Fruit fly (Drosophila melanogaster) whole organism, embryonic: ENCODE data around the gene CG14395.
A peak's percentile ranks its signal among the peaks of the same experiment; 100 is the strongest.

Experiments used
- Abd-B ChIP-seq: fragments of 200-800 bp; sonication (Bioruptor generic); optimal IDR thresholded peaks from 2 replicates; lab custom pipeline; 2018; ENCODE audit warnings: missing biosample characterization, mild to moderate bottlenecking, missing genetic modification characterization, moderate library complexity
- Bgb ChIP-seq: fragments of 200-800 bp; sonication (Bioruptor generic); IDR thresholded peaks from 2 replicates; pipeline ENCODE4 v1.3.6; 2022; ENCODE audit warnings: missing biosample characterization, missing genetic modification characterization; ENCODE audit not compliant: partially characterized antibody
- CG11504 ChIP-seq: fragments of 200-800 bp; sonication (Bioruptor generic); optimal IDR thresholded peaks from 3 replicates; lab custom pipeline; 2019; ENCODE audit warnings: missing biosample characterization, mild to moderate bottlenecking, missing genetic modification characterization, moderate library complexity
- CG12071 ChIP-seq: fragments of 200-800 bp; sonication (Bioruptor generic); optimal IDR thresholded peaks from 3 replicates; lab custom pipeline; 2018; ENCODE audit warnings: missing biosample characterization, mild to moderate bottlenecking, missing genetic modification characterization
- CG12236 ChIP-seq: fragments of 200-800 bp; sonication (Bioruptor generic); optimal IDR thresholded peaks from 2 replicates; lab custom pipeline; 2016; ENCODE audit warnings: missing biosample characterization, missing genetic modification characterization
- CG13287 ChIP-seq: fragments of 200-800 bp; sonication (Bioruptor generic); IDR thresholded peaks from 2 replicates; pipeline ENCODE4 v1.3.6; 2022; ENCODE audit warnings: missing biosample characterization, missing genetic modification characterization; ENCODE audit not compliant: partially characterized antibody
- CG13296 ChIP-seq: fragments of 200-800 bp; sonication (Bioruptor generic); optimal IDR thresholded peaks from 3 replicates; lab custom pipeline; 2018; ENCODE audit warnings: missing biosample characterization, mild to moderate bottlenecking, missing genetic modification characterization
- CG14710 ChIP-seq: fragments of 200-800 bp; sonication (Bioruptor generic); optimal IDR thresholded peaks from 3 replicates; lab custom pipeline; 2019; ENCODE audit warnings: missing biosample characterization, mild to moderate bottlenecking, missing genetic modification characterization, moderate library complexity
- CG14860 ChIP-seq: fragments of 200-800 bp; sonication (Bioruptor generic); IDR thresholded peaks from 3 replicates; pipeline ENCODE4 v1.3.6; 2022; ENCODE audit warnings: missing biosample characterization, missing genetic modification characterization; ENCODE audit not compliant: partially characterized antibody
- CG1647 ChIP-seq: fragments of 200-800 bp; sonication (Bioruptor generic); optimal IDR thresholded peaks from 3 replicates; lab custom pipeline; 2016; ENCODE audit warnings: missing biosample characterization, missing genetic modification characterization
- CG16813 ChIP-seq: fragments of 200-800 bp; sonication (Bioruptor generic); IDR thresholded peaks from 3 replicates; pipeline ENCODE4 v1.3.6; 2022; ENCODE audit warnings: missing biosample characterization, missing genetic modification characterization; ENCODE audit not compliant: partially characterized antibody
- CG17328 ChIP-seq: fragments of 200-800 bp; sonication (Bioruptor generic); IDR thresholded peaks from 2 replicates; pipeline ENCODE4 v1.3.6; 2022; ENCODE audit warnings: missing biosample characterization, missing genetic modification characterization
- CG17361 ChIP-seq: fragments of 200-800 bp; sonication (Bioruptor generic); IDR thresholded peaks from 3 replicates; pipeline ENCODE4 v1.3.6; 2022; ENCODE audit warnings: missing biosample characterization, missing genetic modification characterization
- CG2199 ChIP-seq: fragments of 200-800 bp; sonication (Bioruptor generic); IDR thresholded peaks from 3 replicates; pipeline ENCODE4 v1.3.6; 2022; ENCODE audit warnings: missing biosample characterization, missing genetic modification characterization
- CG31365 ChIP-seq: fragments of 200-800 bp; sonication (Bioruptor generic); optimal IDR thresholded peaks from 2 replicates; lab custom pipeline; 2018; ENCODE audit warnings: missing biosample characterization, mild to moderate bottlenecking, missing genetic modification characterization
- CG42726 ChIP-seq: fragments of 200-800 bp; sonication (Bioruptor generic); IDR thresholded peaks from 2 replicates; pipeline ENCODE4 v1.3.6; 2022; ENCODE audit warnings: missing biosample characterization, missing genetic modification characterization; ENCODE audit not compliant: partially characterized antibody
- CG6791 ChIP-seq: fragments of 200-800 bp; sonication (Bioruptor generic); IDR thresholded peaks from 3 replicates; pipeline ENCODE4 v1.3.6; 2022; ENCODE audit warnings: missing biosample characterization, missing genetic modification characterization; ENCODE audit not compliant: partially characterized antibody
- CG7839 ChIP-seq: fragments of 200-800 bp; sonication (Bioruptor generic); optimal IDR thresholded peaks from 3 replicates; lab custom pipeline; 2018; ENCODE audit warnings: missing biosample characterization, mild to moderate bottlenecking, missing genetic modification characterization, moderate library complexity
- CG8290 ChIP-seq, 3 experiments: fragments of 200-800 bp; sonication (Bioruptor generic); optimal IDR thresholded peaks; 2 replicates each; lab custom pipeline; 2016 to 2019; ENCODE audit warnings: missing biosample characterization in 3 of 3, missing genetic modification characterization in 3 of 3, mild to moderate bottlenecking in 2 of 3, moderate library complexity in 1 of 3
- CG8478 ChIP-seq: fragments of >200 bp; optimal IDR thresholded peaks from 2 replicates; lab custom pipeline; 2018
- CTCF ChIP-seq: fragments of 200-800 bp; sonication (Bioruptor generic); optimal IDR thresholded peaks from 2 replicates; lab custom pipeline; 2017; ENCODE audit warnings: missing biosample characterization, mild to moderate bottlenecking, missing genetic modification characterization, moderate library complexity
- D19A ChIP-seq: fragments of 200-800 bp; optimal IDR thresholded peaks from 3 replicates; lab custom pipeline; 2019; ENCODE audit warnings: missing biosample characterization, mild to moderate bottlenecking, missing genetic modification characterization, moderate library complexity
- Dfd ChIP-seq, 2 experiments: fragments of >200 bp; optimal IDR thresholded peaks; 2 replicates each; lab custom pipeline; 2017; ENCODE audit warnings: missing biosample characterization in 2 of 2, missing genetic modification characterization in 2 of 2
- Eip74EF ChIP-seq, 2 experiments: fragments of 200-800 bp in 1 of 2; fragments of >200 bp in 1 of 2; sonication (Bioruptor generic) in 1 of 2; optimal IDR thresholded peaks; 2 replicates each; lab custom pipeline; 2017 to 2019; ENCODE audit warnings: missing biosample characterization in 2 of 2, missing genetic modification characterization in 2 of 2, mild to moderate bottlenecking in 1 of 2, moderate library complexity in 1 of 2
- Ets65A ChIP-seq: fragments of 200-800 bp; sonication (Bioruptor generic); peaks from one replicate; lab custom pipeline; 2016; ENCODE audit warnings: missing biosample characterization, missing genetic modification characterization
- Med ChIP-seq: fragments of 200-800 bp; sonication (Bioruptor generic); peaks from one replicate; lab custom pipeline; 2016; ENCODE audit warnings: missing biosample characterization, missing genetic modification characterization, mild to moderate bottlenecking, inconsistent platforms, moderate library complexity
- Mrtf ChIP-seq: fragments of 200-800 bp; sonication (Bioruptor generic); IDR thresholded peaks from 3 replicates; pipeline ENCODE4 v1.3.6; 2022; ENCODE audit warnings: missing biosample characterization, missing genetic modification characterization
- Opbp ChIP-seq: fragments of 200-800 bp; sonication (Bioruptor generic); IDR thresholded peaks from 3 replicates; pipeline ENCODE4 v1.3.6; 2022; ENCODE audit warnings: missing biosample characterization, missing genetic modification characterization; ENCODE audit not compliant: partially characterized antibody
- TFAM ChIP-seq: fragments of 200-800 bp; sonication (Bioruptor generic); optimal IDR thresholded peaks from 2 replicates; lab custom pipeline; 2017; ENCODE audit warnings: missing biosample characterization, missing genetic modification characterization, inconsistent platforms
- amos ChIP-seq: fragments of 200-800 bp; sonication (Bioruptor generic); IDR thresholded peaks from 2 replicates; pipeline ENCODE4 v1.3.6; 2022; ENCODE audit warnings: missing biosample characterization, missing genetic modification characterization; ENCODE audit not compliant: partially characterized antibody
- aop ChIP-seq: fragments of 200-800 bp; sonication (Bioruptor generic); IDR thresholded peaks from 2 replicates; pipeline ENCODE4 v1.3.6; 2022; ENCODE audit warnings: missing biosample characterization, missing genetic modification characterization
- br ChIP-seq: fragments of >200 bp; optimal IDR thresholded peaks from 2 replicates; lab custom pipeline; 2017
- ems ChIP-seq: fragments of 200-800 bp; sonication (Bioruptor generic); optimal IDR thresholded peaks from 3 replicates; lab custom pipeline; 2016; ENCODE audit warnings: missing biosample characterization, missing genetic modification characterization
- hkb ChIP-seq, 2 experiments: fragments of 200-800 bp in 1 of 2; fragments of >200 bp in 1 of 2; sonication (Bioruptor generic) in 1 of 2; IDR thresholded peaks in 1 of 2; optimal IDR thresholded peaks in 1 of 2; 2 replicates each; pipeline versions ENCODE4 v1.3.6 to Lab custom; 2017 to 2022; ENCODE audit warnings: missing biosample characterization in 1 of 2, missing genetic modification characterization in 1 of 2
- jigr1 ChIP-seq: fragments of 200-800 bp; sonication (Bioruptor generic); IDR thresholded peaks from 3 replicates; pipeline ENCODE4 v1.3.6; 2022; ENCODE audit warnings: missing biosample characterization, missing genetic modification characterization
- knrl ChIP-seq: fragments of 200-800 bp; sonication (Bioruptor generic); IDR thresholded peaks from 3 replicates; pipeline ENCODE4 v1.3.6; 2022; ENCODE audit warnings: missing biosample characterization, missing genetic modification characterization; ENCODE audit not compliant: partially characterized antibody
- odd ChIP-seq: fragments of 200-800 bp; sonication (Bioruptor generic); optimal IDR thresholded peaks from 2 replicates; lab custom pipeline; 2017; ENCODE audit warnings: missing biosample characterization, mild to moderate bottlenecking, missing genetic modification characterization
- phol ChIP-seq: fragments of 200-800 bp; sonication (Bioruptor generic); optimal IDR thresholded peaks from 3 replicates; lab custom pipeline; 2018; ENCODE audit warnings: missing biosample characterization, mild to moderate bottlenecking, missing genetic modification characterization, moderate library complexity
- pita ChIP-seq: fragments of 200-800 bp; sonication (Bioruptor generic); optimal IDR thresholded peaks from 2 replicates; lab custom pipeline; 2017; ENCODE audit warnings: missing biosample characterization, mild to moderate bottlenecking, missing genetic modification characterization
- rib ChIP-seq: fragments of 200-800 bp; sonication (Bioruptor generic); IDR thresholded peaks from 2 replicates; pipeline ENCODE4 v1.3.6; 2022; ENCODE audit warnings: missing biosample characterization, missing genetic modification characterization
- sens ChIP-seq: fragments of 200-800 bp; sonication (Bioruptor generic); peaks from one replicate; lab custom pipeline; 2016; ENCODE audit warnings: missing biosample characterization, missing genetic modification characterization
- stwl ChIP-seq: fragments of 200-800 bp; sonication (Bioruptor generic); optimal IDR thresholded peaks from 3 replicates; lab custom pipeline; 2018; ENCODE audit warnings: missing biosample characterization, mild to moderate bottlenecking, missing genetic modification characterization, moderate library complexity
- tll ChIP-seq, 2 experiments: fragments of 200-800 bp in 1 of 2; fragments of >200 bp in 1 of 2; sonication (Bioruptor generic) in 1 of 2; optimal IDR thresholded peaks; 2 replicates each; lab custom pipeline; 2017 to 2019; ENCODE audit warnings: missing biosample characterization in 2 of 2, missing genetic modification characterization in 2 of 2, mild to moderate bottlenecking in 1 of 2, moderate library complexity in 1 of 2
- trem ChIP-seq: fragments of 200-800 bp; optimal IDR thresholded peaks from 3 replicates; lab custom pipeline; 2019; ENCODE audit warnings: missing biosample characterization, mild to moderate bottlenecking, missing genetic modification characterization, moderate library complexity
- wor ChIP-seq: fragments of 200-800 bp; sonication (Bioruptor generic); IDR thresholded peaks from 2 replicates; pipeline ENCODE4 v1.3.6; 2022; ENCODE audit warnings: missing biosample characterization, missing genetic modification characterization
- z ChIP-seq: fragments of 200-800 bp; sonication (Bioruptor generic); IDR thresholded peaks from 3 replicates; pipeline ENCODE4 v1.3.6; 2022; ENCODE audit warnings: missing biosample characterization, missing genetic modification characterization
- zen ChIP-seq: fragments of 200-800 bp; sonication (Bioruptor generic); optimal IDR thresholded peaks from 3 replicates; lab custom pipeline; 2018; ENCODE audit warnings: missing biosample characterization, mild to moderate bottlenecking, missing genetic modification characterization, moderate library complexity

Gene CG14395

DNA sequence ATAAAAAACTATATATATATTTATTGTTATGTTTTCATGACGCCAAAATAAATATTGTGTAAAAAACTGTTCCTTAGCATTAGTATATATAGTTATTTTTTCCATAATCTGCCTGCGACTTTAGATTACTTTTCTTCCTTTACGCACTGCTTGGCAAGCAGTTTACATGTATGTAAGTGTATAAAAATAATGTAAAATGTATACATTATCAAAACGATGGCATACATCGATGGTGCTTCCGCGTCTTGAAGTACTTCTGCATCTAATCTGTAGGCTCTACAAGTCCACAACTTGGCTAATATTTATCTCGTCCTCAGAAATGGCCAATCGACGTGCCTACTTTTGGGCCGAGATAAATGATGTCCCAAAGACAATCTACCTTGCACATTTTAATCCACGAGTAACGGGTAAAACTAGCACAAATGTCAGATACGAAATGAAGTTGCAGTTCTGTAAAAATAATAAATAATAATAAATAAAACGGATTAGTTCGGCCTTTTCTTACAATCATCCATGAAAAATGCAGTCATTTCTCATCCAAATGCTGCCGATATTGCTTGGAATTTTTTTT is 24.6 kb upstream of the CG14395 start, which contains the start of gene CG11608:
Gene CG11608, plus strand, starts transcription at position 521 of the 571 bp plus-strand sequence.
- TF ChIP-seq CTCF (GFP tag; lab: Kevin White, UChicago) (peak; percentile 79), knrl (GFP tag; lab: Robert Waterston, UW) (peak; percentile 69), odd (GFP tag; lab: Kevin White, UChicago) (no peak), wor (GFP tag; lab: Robert Waterston, UW) (no peak), CG6791 (GFP tag; lab: Robert Waterston, UW) (peak; percentile 71), Mrtf (GFP tag; lab: Robert Waterston, UW) (no peak), stwl (tag; lab: Kevin White, UChicago) (peak; percentile 41), jigr1 (GFP tag; lab: Robert Waterston, UW) (no peak), CG2199 (GFP tag; lab: Robert Waterston, UW) (peak; percentile 92), Med (GFP tag; lab: Kevin White, UChicago) (peak; percentile 19), CG1647 (GFP tag; lab: Kevin White, UChicago) (no peak), CG16813 (peak; percentile 34; the same call in 1 of the 3 replicates), zen (tag; lab: Kevin White, UChicago) (peak; percentile 43), CG14710 (tag; lab: Kevin White, UChicago) (peak; percentile 15), Dfd (GFP tag; optimal IDR thresholded peaks at IDR 0.05; lab: Kevin White, UChicago) (peak in 1 of 2 experiments; percentile 27), CG42726 (GFP tag; lab: Robert Waterston, UW) (0 out of 2 replicates have a peak, but pooled peaks have one; percentile 34), Opbp (peak; percentile 15; the same call in 1 of the 3 replicates), aop (GFP tag; lab: Robert Waterston, UW) (0 out of 2 replicates have a peak, but pooled peaks have one; percentile 31), z (no peak), amos (GFP tag; lab: Robert Waterston, UW) (peak; percentile 61; the same call in 1 of the 2 replicates), pita (peak; percentile 34), CG7839 (tag; lab: Kevin White, UChicago) (no peak), CG13287 (GFP tag; lab: Robert Waterston, UW) (0 out of 2 replicates have a peak, but pooled peaks have one; percentile 12), CG14860 (GFP tag; lab: Robert Waterston, UW) (0 out of 3 replicates have a peak, but pooled peaks have one; percentile 33), Abd-B (peak; percentile 46), Eip74EF (GFP tag; optimal IDR thresholded peaks at IDR 0.05; lab: Kevin White, UChicago) (peak in 1 of 2 experiments; percentile 42), CG31365 (peak; percentile 90), CG8290 (GFP tag; optimal IDR thresholded peaks at IDR 0.05; lab: Kevin White, UChicago) (peak; percentile 91), CG8290 (tag; optimal IDR thresholded peaks at IDR 0.05; lab: Kevin White, UChicago) (no peak), trem (peak; percentile 2), hkb (optimal IDR thresholded peaks at IDR 0.05; lab: Kevin White, UChicago) (no peak), hkb (GFP tag; IDR thresholded peaks at IDR 0.05; lab: Robert Waterston, UW) (no peak), phol (tag; lab: Kevin White, UChicago) (peak; percentile 2), sens (peak; percentile 45), Bgb (peak; percentile 67)
- TF ChIP-seq, all 482 proteins: peak for 25

DNA sequence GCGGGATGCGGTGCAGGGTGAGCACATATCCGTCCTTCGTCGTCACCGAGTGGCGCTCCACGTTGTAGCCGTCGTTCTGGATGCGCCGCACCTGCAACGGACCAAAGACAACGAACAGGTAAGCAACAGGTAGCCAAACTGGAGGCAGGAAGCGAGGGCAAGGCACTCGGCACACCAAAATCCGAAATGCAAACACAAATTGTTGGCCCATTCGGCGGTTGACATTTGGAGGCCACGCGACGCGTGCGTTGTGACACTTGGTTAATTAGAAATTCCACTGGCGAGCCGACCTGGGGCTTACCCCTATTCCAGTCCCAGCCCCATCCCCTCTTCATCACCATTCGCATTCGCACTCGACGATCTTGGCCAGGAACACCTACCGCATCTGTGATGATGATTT is 21.0 kb upstream of the CG14395 start:
- TF ChIP-seq CG12071 (no peak), CG12236 (GFP tag; lab: Kevin White, UChicago) (no peak), CG17328 (GFP tag; lab: Robert Waterston, UW) (no peak), Ets65A (GFP tag; lab: Kevin White, UChicago) (peak; percentile 84), rib (GFP tag; lab: Robert Waterston, UW) (no peak), CG17361 (GFP tag; lab: Robert Waterston, UW) (no peak), z (no peak), TFAM (GFP tag; lab: Kevin White, UChicago) (no peak), tll (GFP tag; optimal IDR thresholded peaks at IDR 0.05; lab: Kevin White, UChicago) (no peak), ems (GFP tag; lab: Kevin White, UChicago) (no peak), CG11504 (tag; lab: Kevin White, UChicago) (no peak), CG13296 (GFP tag; lab: Kevin White, UChicago) (no peak), CG8478 (lab: Kevin White, UChicago) (peak; percentile 71), D19A (tag; lab: Kevin White, UChicago) (no peak), br (lab: Kevin White, UChicago) (no peak)
